Worm (Caenorhabditis elegans) whole organism, young adult: Measurements from ENCODE around the gene kin-26.
A peak's percentile ranks its signal among the peaks of the same experiment; 100 is the strongest.

Experiments
- B0019.2 ChIP-seq: fragments of 200-800 bp; sonication (Bioruptor generic); conservative IDR thresholded peaks from 2 replicates; pipeline ENCODE4 v1.3.6; 2022; ENCODE audit warnings: missing genetic modification reagents, missing genetic modification characterization, missing compliant biosample characterization
- B0035.1 ChIP-seq: sonication (generic microtip); optimal IDR thresholded peaks from 2 replicates; lab custom pipeline; 2016; ENCODE audit warnings: missing genetic modification characterization, mild to moderate bottlenecking, missing compliant biosample characterization, missing genotype, missing genetic modification reagents
- C06A6.2 ChIP-seq: fragments of 200-800 bp; sonication (Bioruptor generic); conservative IDR thresholded peaks from 2 replicates; pipeline ENCODE4 v1.3.6; 2022; ENCODE audit warnings: missing genetic modification characterization, missing compliant biosample characterization
- D2030.7 ChIP-seq: fragments of 200-800 bp; sonication (Bioruptor generic); IDR thresholded peaks from 2 replicates; pipeline ENCODE4 v1.3.6; 2022; ENCODE audit warnings: missing genetic modification reagents, missing genetic modification characterization, missing compliant biosample characterization
- F10E7.11 ChIP-seq: sonication (generic microtip); optimal IDR thresholded peaks from 2 replicates; lab custom pipeline; 2017; ENCODE audit warnings: mild to moderate bottlenecking, missing genetic modification characterization, moderate library complexity, missing compliant biosample characterization
- F22D6.2 ChIP-seq: sonication (generic microtip); optimal IDR thresholded peaks from 2 replicates; lab custom pipeline; 2016; ENCODE audit warnings: mild to moderate bottlenecking, missing genetic modification characterization, missing compliant biosample characterization
- F33H1.4 ChIP-seq: fragments of 200-800 bp; sonication (Bioruptor generic); IDR thresholded peaks from 2 replicates; pipeline ENCODE4 v1.3.6; 2022; ENCODE audit warnings: missing genetic modification reagents, missing genetic modification characterization, missing compliant biosample characterization
- F37B4.10 ChIP-seq: fragments of 200-800 bp; sonication (Bioruptor generic); IDR thresholded peaks from 2 replicates; pipeline ENCODE4 v1.3.6; 2022; ENCODE audit warnings: missing genetic modification characterization, missing compliant biosample characterization
- F39B2.1 ChIP-seq: fragments of 200-800 bp; sonication (Bioruptor generic); IDR thresholded peaks from 2 replicates; pipeline ENCODE4 v1.3.6; 2022; ENCODE audit warnings: missing genetic modification reagents, missing genetic modification characterization, missing compliant biosample characterization
- F49E8.2 ChIP-seq: sonication (generic microtip); optimal IDR thresholded peaks from 3 replicates; lab custom pipeline; 2017; ENCODE audit warnings: missing genetic modification characterization, mild to moderate bottlenecking, missing compliant biosample characterization, antibody characterized with exemption, moderate library complexity; ENCODE audit not compliant: insufficient read depth
- F57A8.1 ChIP-seq: fragments of 200-800 bp; sonication (Bioruptor generic); optimal IDR thresholded peaks from 2 replicates; lab custom pipeline; 2018; ENCODE audit warnings: mild to moderate bottlenecking, missing genetic modification characterization, moderate library complexity, missing compliant biosample characterization
- T26A5.8 ChIP-seq: sonication (generic microtip); optimal IDR thresholded peaks from 2 replicates; lab custom pipeline; 2016; ENCODE audit warnings: missing genetic modification characterization, missing compliant biosample characterization
- Y56A3A.18 ChIP-seq: fragments of 200-800 bp; sonication (Bioruptor generic); IDR thresholded peaks from 2 replicates; pipeline ENCODE4 v1.3.6; 2022; ENCODE audit warnings: missing genetic modification reagents, missing genetic modification characterization, missing compliant biosample characterization
- ZK185.1 ChIP-seq: sonication (generic microtip); optimal IDR thresholded peaks from 2 replicates; lab custom pipeline; 2016; ENCODE audit warnings: mild to moderate bottlenecking, missing genetic modification characterization, missing compliant biosample characterization; ENCODE audit not compliant: poor library complexity, severe bottlenecking
- athp-1 ChIP-seq: sonication (generic microtip); optimal IDR thresholded peaks from 2 replicates; lab custom pipeline; 2017; ENCODE audit warnings: mild to moderate bottlenecking, missing genetic modification characterization, missing compliant biosample characterization
- bed-1 ChIP-seq: fragments of 200-800 bp; sonication (Bioruptor generic); IDR thresholded peaks from 2 replicates; pipeline ENCODE4 v1.3.6; 2022; ENCODE audit warnings: missing genetic modification reagents, missing genetic modification characterization, missing compliant biosample characterization
- ccch-3 ChIP-seq: fragments of 200-800 bp; sonication (Bioruptor generic); optimal IDR thresholded peaks from 2 replicates; lab custom pipeline; 2018; ENCODE audit warnings: mild to moderate bottlenecking, missing genetic modification characterization, missing compliant biosample characterization
- ceh-27 ChIP-seq: fragments of 200-800 bp; sonication (Bioruptor generic); optimal IDR thresholded peaks from 2 replicates; lab custom pipeline; 2018; ENCODE audit warnings: mild to moderate bottlenecking, missing genetic modification characterization, moderate library complexity, missing compliant biosample characterization
- ceh-58 ChIP-seq: fragments of 200-800 bp; sonication (Bioruptor generic); IDR thresholded peaks from 2 replicates; pipeline ENCODE4 v1.3.6; 2022; ENCODE audit warnings: missing genetic modification characterization, missing compliant biosample characterization
- ceh-79 ChIP-seq: sonication (generic microtip); optimal IDR thresholded peaks from 2 replicates; lab custom pipeline; 2017; ENCODE audit warnings: mild to moderate bottlenecking, missing genetic modification characterization, missing compliant biosample characterization
- ceh-91 ChIP-seq: fragments of 200-800 bp; sonication (Bioruptor generic); IDR thresholded peaks from 2 replicates; pipeline ENCODE4 v1.3.6; 2022; ENCODE audit warnings: missing genetic modification reagents, missing genetic modification characterization, missing compliant biosample characterization
- dox-1 ChIP-seq: fragments of 200-800 bp; sonication (Bioruptor generic); IDR thresholded peaks from 2 replicates; pipeline ENCODE4 v1.3.6; 2022; ENCODE audit warnings: missing genetic modification reagents, missing genetic modification characterization, missing compliant biosample characterization
- dpff-1 ChIP-seq: sonication (generic microtip); optimal IDR thresholded peaks from 2 replicates; lab custom pipeline; 2017; ENCODE audit warnings: mild to moderate bottlenecking, missing genetic modification characterization, missing compliant biosample characterization
- dpl-1 ChIP-seq: fragments of 150-350 bp; optimal IDR thresholded peaks from 2 replicates; lab custom pipeline; 2014; ENCODE audit warnings: missing biosample characterization, missing genetic modification reagents, missing genetic modification characterization
- egl-18 ChIP-seq: fragments of 200-800 bp; sonication (Bioruptor generic); IDR thresholded peaks from 2 replicates; pipeline ENCODE4 v1.3.6; 2022; ENCODE audit warnings: missing genetic modification reagents, missing genetic modification characterization, missing compliant biosample characterization
- egl-44 ChIP-seq: fragments of 200-800 bp; sonication (Bioruptor generic); IDR thresholded peaks from 2 replicates; pipeline ENCODE4 v1.3.6; 2022; ENCODE audit warnings: missing genetic modification reagents, missing genetic modification characterization, missing compliant biosample characterization
- ekl-4 ChIP-seq: fragments of 200-800 bp; sonication (Bioruptor generic); IDR thresholded peaks from 2 replicates; pipeline ENCODE4 v1.3.6; 2022; ENCODE audit warnings: missing genetic modification reagents, missing genetic modification characterization, missing compliant biosample characterization
- ets-4 ChIP-seq: fragments of 200-800 bp; sonication (Bioruptor generic); optimal IDR thresholded peaks from 2 replicates; lab custom pipeline; 2018; ENCODE audit warnings: mild to moderate bottlenecking, missing genetic modification characterization, missing compliant biosample characterization
- fkh-3 ChIP-seq: sonication (generic microtip); optimal IDR thresholded peaks from 2 replicates; lab custom pipeline; 2016; ENCODE audit warnings: mild to moderate bottlenecking, missing genetic modification characterization, missing compliant biosample characterization
- gei-17 ChIP-seq: fragments of 200-800 bp; sonication (Bioruptor generic); optimal IDR thresholded peaks from 2 replicates; lab custom pipeline; 2018; ENCODE audit warnings: mild to moderate bottlenecking, missing genetic modification characterization, missing compliant biosample characterization
- him-1 ChIP-seq: sonication (generic microtip); optimal IDR thresholded peaks from 2 replicates; lab custom pipeline; 2016; ENCODE audit warnings: missing genotype, missing genetic modification reagents, missing genetic modification characterization, missing compliant biosample characterization
- hlh-12 ChIP-seq: sonication (generic microtip); optimal IDR thresholded peaks from 2 replicates; lab custom pipeline; 2016; ENCODE audit warnings: missing genetic modification characterization, missing compliant biosample characterization
- hsf-1 ChIP-seq: fragments of 200-800 bp; sonication (Bioruptor generic); IDR thresholded peaks from 2 replicates; pipeline ENCODE4 v1.3.6; 2022; ENCODE audit warnings: missing genetic modification reagents, missing genetic modification characterization, missing compliant biosample characterization
- lag-1 ChIP-seq: fragments of 200-800 bp; sonication (Bioruptor generic); IDR thresholded peaks from 2 replicates; pipeline ENCODE4 v1.3.6; 2022; ENCODE audit warnings: missing genetic modification reagents, missing genetic modification characterization, missing compliant biosample characterization
- lin-40 ChIP-seq: sonication (generic microtip); optimal IDR thresholded peaks from 2 replicates; lab custom pipeline; 2016; ENCODE audit warnings: missing genetic modification characterization, mild to moderate bottlenecking, missing compliant biosample characterization, missing genotype, missing genetic modification reagents
- lin-54 ChIP-seq: fragments of 200-800 bp; sonication (Bioruptor generic); optimal IDR thresholded peaks from 2 replicates; lab custom pipeline; 2018; ENCODE audit warnings: mild to moderate bottlenecking, missing genetic modification characterization, missing compliant biosample characterization
- lsl-1 ChIP-seq: fragments of 200-800 bp; sonication (Bioruptor generic); optimal IDR thresholded peaks from 2 replicates; lab custom pipeline; 2018; ENCODE audit warnings: mild to moderate bottlenecking, missing genetic modification characterization, moderate library complexity, missing compliant biosample characterization
- mxl-1 ChIP-seq: sonication (generic microtip); optimal IDR thresholded peaks from 2 replicates; lab custom pipeline; 2016; ENCODE audit warnings: missing genetic modification characterization, missing compliant biosample characterization
- nfya-1 ChIP-seq: sonication (generic microtip); optimal IDR thresholded peaks from 2 replicates; lab custom pipeline; 2017; ENCODE audit warnings: antibody characterized with exemption, missing compliant biosample characterization, missing genetic modification characterization, borderline replicate concordance; ENCODE audit not compliant: insufficient read depth
- nhr-27 ChIP-seq: fragments of 200-800 bp; sonication (Bioruptor generic); optimal IDR thresholded peaks from 2 replicates; lab custom pipeline; 2018; ENCODE audit warnings: mild to moderate bottlenecking, missing genetic modification characterization, moderate library complexity, missing compliant biosample characterization
- nhr-80 ChIP-seq: sonication (generic microtip); optimal IDR thresholded peaks from 2 replicates; lab custom pipeline; 2016; ENCODE audit warnings: missing genetic modification characterization, missing compliant biosample characterization
- nhr-90 ChIP-seq: sonication (generic microtip); optimal IDR thresholded peaks from 2 replicates; lab custom pipeline; 2016; ENCODE audit warnings: missing genotype, mild to moderate bottlenecking, missing genetic modification characterization, missing compliant biosample characterization
- pha-4 ChIP-seq: fragments of 150-350 bp; sonication (generic microtip); optimal IDR thresholded peaks from 2 replicates; lab custom pipeline; 2014; ENCODE audit warnings: missing biosample characterization, missing genetic modification reagents, missing genetic modification characterization
- snpc-3.4 ChIP-seq: sonication (generic microtip); optimal IDR thresholded peaks from 2 replicates; lab custom pipeline; 2017; ENCODE audit warnings: missing genetic modification characterization, mild to moderate bottlenecking, missing compliant biosample characterization, antibody characterized with exemption, moderate library complexity, missing genotype, missing genetic modification reagents
- sptf-2 ChIP-seq: fragments of 200-800 bp; sonication (Bioruptor generic); optimal IDR thresholded peaks from 2 replicates; lab custom pipeline; 2018; ENCODE audit warnings: mild to moderate bottlenecking, missing genetic modification characterization, missing compliant biosample characterization
- tbp1 ChIP-seq: fragments of 200-800 bp; sonication (Bioruptor generic); optimal IDR thresholded peaks from 2 replicates; lab custom pipeline; 2018; ENCODE audit warnings: mild to moderate bottlenecking, missing genetic modification characterization, missing compliant biosample characterization
- tlf-1 ChIP-seq: fragments of 200-800 bp; sonication (Bioruptor generic); optimal IDR thresholded peaks from 2 replicates; lab custom pipeline; 2018; ENCODE audit warnings: mild to moderate bottlenecking, missing genetic modification characterization, missing compliant biosample characterization
- zfh-2 ChIP-seq: fragments of 200-800 bp; sonication (Bioruptor generic); conservative IDR thresholded peaks from 2 replicates; pipeline ENCODE4 v1.3.6; 2022; ENCODE audit warnings: missing genetic modification reagents, missing genetic modification characterization, missing compliant biosample characterization
- zim-3 ChIP-seq: sonication (generic microtip); optimal IDR thresholded peaks from 2 replicates; lab custom pipeline; 2017; ENCODE audit warnings: mild to moderate bottlenecking, missing genetic modification characterization, moderate library complexity, missing compliant biosample characterization
- ztf-22 ChIP-seq: fragments of 200-800 bp; sonication (Bioruptor generic); optimal IDR thresholded peaks from 2 replicates; lab custom pipeline; 2018; ENCODE audit warnings: mild to moderate bottlenecking, missing genetic modification characterization, moderate library complexity, missing compliant biosample characterization

The kin-26 gene

DNA sequence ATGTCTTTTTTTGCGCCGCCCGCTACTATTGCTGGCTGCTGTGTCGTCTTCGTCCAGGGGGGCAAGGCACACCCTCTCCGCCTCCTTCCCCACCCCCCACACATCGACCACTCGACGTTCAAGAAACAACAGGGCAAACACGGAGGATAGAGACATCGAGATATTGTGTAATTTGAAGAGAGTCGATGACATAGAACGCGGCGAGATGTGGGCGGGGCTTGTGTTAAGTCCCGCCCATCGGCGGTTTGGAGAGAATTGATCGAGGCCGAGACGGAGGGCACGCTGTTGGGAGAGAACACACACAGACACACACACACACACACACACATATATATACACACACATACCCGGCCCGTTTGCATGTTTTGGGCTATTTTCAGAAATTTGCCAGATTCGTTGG lies 32.1 kb downstream of the kin-26 start (continued):
- TF ChIP-seq hlh-12 (tag; lab: Kevin White, UChicago) (no peak), F39B2.1 (GFP tag; lab: Robert Waterston, UW) (no peak), tlf-1 (no peak), F57A8.1 (GFP tag; lab: Kevin White, UChicago) (no peak), nhr-90 (peak; percentile 66), C06A6.2 (no peak), ceh-79 (no peak), lin-40 (tag; lab: Kevin White, UChicago) (peak; percentile 77), lag-1 (GFP tag; lab: Robert Waterston, UW) (no peak), pha-4 (tag; lab: Kevin White, UChicago) (no peak), ccch-3 (GFP tag; lab: Kevin White, UChicago) (no peak), ceh-58 (GFP tag; lab: Robert Waterston, UW) (no peak), ZK185.1 (peak; percentile 27), tbp1 (GFP tag; lab: Kevin White, UChicago) (peak; percentile 30), nhr-27 (peak; percentile 34), bed-1 (GFP tag; lab: Robert Waterston, UW) (no peak), F37B4.10 (GFP tag; lab: Robert Waterston, UW) (no peak), egl-18 (GFP tag; lab: Robert Waterston, UW) (no peak), zfh-2 (GFP tag; lab: Robert Waterston, UW) (peak; percentile 97), F22D6.2 (tag; lab: Kevin White, UChicago) (no peak), B0019.2 (GFP tag; lab: Robert Waterston, UW) (no peak), D2030.7 (GFP tag; lab: Robert Waterston, UW) (no peak), B0035.1 (no peak), ekl-4 (GFP tag; lab: Robert Waterston, UW) (0 out of 2 replicates have a peak, but pooled peaks have one; percentile 53), nfya-1 (tag; lab: Kevin White, UChicago) (no peak), nhr-80 (tag; lab: Kevin White, UChicago) (peak; percentile 60), F10E7.11 (tag; lab: Kevin White, UChicago) (peak; percentile 6), mxl-1 (tag; lab: Kevin White, UChicago) (no peak), sptf-2 (no peak), Y56A3A.18 (GFP tag; lab: Robert Waterston, UW) (peak; percentile 59; the same call in 1 of the 2 replicates), F49E8.2 (tag; lab: Kevin White, UChicago) (no peak), lin-54 (GFP tag; lab: Kevin White, UChicago) (peak; percentile 22), ets-4 (GFP tag; lab: Kevin White, UChicago) (no peak), dpff-1 (no peak), dox-1 (peak; percentile 77; the same call in 1 of the 2 replicates), gei-17 (GFP tag; lab: Kevin White, UChicago) (peak; percentile 46), him-1 (tag; lab: Kevin White, UChicago) (no peak), hsf-1 (GFP tag; lab: Robert Waterston, UW) (no peak), snpc-3.4 (tag; lab: Kevin White, UChicago) (no peak), F33H1.4 (GFP tag; lab: Robert Waterston, UW) (no peak), ztf-22 (GFP tag; lab: Kevin White, UChicago) (no peak), lsl-1 (GFP tag; lab: Kevin White, UChicago) (no peak), T26A5.8 (no peak), ceh-91 (GFP tag; lab: Robert Waterston, UW) (no peak), egl-44 (0 out of 2 replicates have a peak, but pooled peaks have one; percentile 21), ceh-27 (peak; percentile 82), athp-1 (tag; lab: Kevin White, UChicago) (no peak), fkh-3 (no peak), dpl-1 (GFP tag; lab: Kevin White, UChicago) (no peak), zim-3 (no peak)
